Worm (Caenorhabditis elegans): ENCODE results near the gene lgl-1.

DNA sequence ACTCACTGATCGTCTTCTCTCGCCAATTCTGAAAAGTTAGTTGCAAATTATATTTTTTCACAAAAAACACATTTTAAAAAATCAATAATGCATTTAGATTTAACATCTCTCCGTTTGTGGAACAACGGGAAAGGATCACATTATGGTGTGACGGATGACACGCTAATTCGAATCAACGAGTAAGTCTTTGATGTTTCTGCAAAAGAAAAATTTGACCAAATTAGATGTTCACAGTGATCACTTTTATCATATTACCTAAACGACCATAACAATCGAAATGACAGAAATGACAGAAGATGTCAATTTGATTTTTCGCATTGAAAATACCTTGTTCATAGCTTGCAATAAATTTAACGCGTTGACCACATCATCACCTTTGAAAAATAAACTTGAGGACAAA, 9.5 kb downstream of the lgl-1 start:
- TF ChIP-seq nhr-11 (tag; optimal IDR thresholded peaks at IDR 0.05) (no peak), nhr-25 (tag; optimal IDR thresholded peaks at IDR 0.05) (peak; percentile 4), F13H6.1 (tag; optimal IDR thresholded peaks at IDR 0.05) (no peak), lin-11 (tag; optimal IDR thresholded peaks at IDR 0.05) (no peak), nhr-6 (tag; optimal IDR thresholded peaks at IDR 0.05) (no peak), nhr-23 (tag; optimal IDR thresholded peaks at IDR 0.05) (no peak), ztf-11 (tag; optimal IDR thresholded peaks at IDR 0.05) (no peak)
